Worm (Caenorhabditis elegans): Measurements from ENCODE around the gene T07E3.2.
A peak's percentile ranks its signal among the peaks of the same experiment; 100 is the strongest.

T07E3.2 gene

DNA sequence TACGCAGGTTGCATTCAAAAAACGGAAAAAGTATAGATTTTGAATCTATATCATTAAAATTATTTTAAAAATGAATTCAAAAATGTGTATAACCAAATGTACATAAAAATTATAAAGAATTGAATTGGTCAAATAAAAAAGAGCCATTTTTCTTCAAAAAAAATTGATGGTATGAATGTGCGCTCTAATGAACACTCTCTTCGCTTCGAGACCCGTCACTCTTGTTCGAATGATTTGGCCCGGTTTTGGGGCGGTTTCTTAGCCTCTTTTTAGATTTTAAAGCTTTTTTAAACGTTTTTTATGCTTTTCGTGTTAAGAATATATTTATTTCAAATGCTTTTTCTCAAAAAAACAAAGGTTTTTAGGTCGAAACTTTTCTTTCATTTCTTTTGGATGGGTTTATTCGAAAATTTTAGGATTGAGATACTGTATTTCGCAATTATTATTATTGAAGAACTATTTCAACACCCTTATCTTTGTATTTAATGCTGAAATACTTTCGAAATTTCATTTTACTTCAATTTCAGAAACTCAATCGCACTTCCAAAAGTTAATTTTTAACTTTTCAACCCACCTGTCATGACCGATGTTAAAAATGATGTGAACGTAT, 23.2 kb downstream of the T07E3.2 start, which contains the start of gene inf-1 (continued):
- TF ChIP-seq F49E8.2 (tag; optimal IDR thresholded peaks at IDR 0.05; ENCODE audit: insufficient read depth) (no peak), pbrm-1 (GFP tag; IDR thresholded peaks at IDR 0.05) (no peak), nhr-27 (tag; optimal IDR thresholded peaks at IDR 0.05) (no peak), ztf-28 (GFP tag; IDR thresholded peaks at IDR 0.05) (no peak), F37B4.10 (GFP tag; IDR thresholded peaks at IDR 0.05) (no peak), lsy-27 (tag; optimal IDR thresholded peaks at IDR 0.05; ENCODE audit: borderline replicate concordance, insufficient read depth) (no peak), ccch-3 (GFP tag; optimal IDR thresholded peaks at IDR 0.05) (no peak), tbp1 (GFP tag; optimal IDR thresholded peaks at IDR 0.05) (no peak), T07F8.4 (tag; optimal IDR thresholded peaks at IDR 0.05) (no peak), F23B12.7 (tag; optimal IDR thresholded peaks at IDR 0.05; ENCODE audit: insufficient read depth) (peak; percentile 51), madf-8 (GFP tag; conservative IDR thresholded peaks at IDR 0.05) (no peak), let-607 (tag; optimal IDR thresholded peaks at IDR 0.05) (no peak), F57A8.1 (GFP tag; optimal IDR thresholded peaks at IDR 0.05) (no peak), hrde-1 (tag; optimal IDR thresholded peaks at IDR 0.05; ENCODE audit: borderline replicate concordance) (no peak), unc-130 (GFP tag; optimal IDR thresholded peaks at IDR 0.05) (no peak), lin-54 (GFP tag; optimal IDR thresholded peaks at IDR 0.05) (peak; percentile 18), xnd-1 (tag; optimal IDR thresholded peaks at IDR 0.05) (no peak), snpc-1.1 (tag; optimal IDR thresholded peaks at IDR 0.05; ENCODE audit: insufficient read depth) (peak; percentile 5), rcor-1 (GFP tag; IDR thresholded peaks at IDR 0.05) (no peak), ztf-22 (GFP tag; optimal IDR thresholded peaks at IDR 0.05) (no peak), ama-1 (optimal IDR thresholded peaks at IDR 0.05) (no peak), ama-1 (GFP tag; optimal IDR thresholded peaks at IDR 0.05) (no peak), C17E4.6 (GFP tag; IDR thresholded peaks at IDR 0.05) (no peak), K11D2.4 (GFP tag; IDR thresholded peaks at IDR 0.05) (no peak), snpc-1.3 (tag; optimal IDR thresholded peaks at IDR 0.05; ENCODE audit: insufficient read depth) (peak; percentile 28), B0261.1 (tag; optimal IDR thresholded peaks at IDR 0.05) (no peak), fkh-3 (tag; optimal IDR thresholded peaks at IDR 0.05) (no peak), F57C9.4 (tag; optimal IDR thresholded peaks at IDR 0.05) (no peak), dpl-1 (GFP tag; optimal IDR thresholded peaks at IDR 0.05) (peak; percentile 46), cebp-1 (GFP tag; IDR thresholded peaks at IDR 0.05) (peak; percentile 68; the same call in 1 of the 2 replicates), cebp-1 (tag; optimal IDR thresholded peaks at IDR 0.05) (peak; percentile 95)

ce11 chrIII:6931896-6932295, 25.4 kb downstream of the T07E3.2 start, which contains the start of gene byn-1:
Gene byn-1 (plus strand): TSS chrIII:6932001.
- TF ChIP-seq snpc-1.3 (tag; optimal IDR thresholded peaks at IDR 0.05; ENCODE audit: insufficient read depth): peak; percentile 12
- TF ChIP-seq snpc-4 (GFP tag; optimal IDR thresholded peaks at IDR 0.05): no peak
- peak in 1 of 4 experiments; percentile 26 for TF ChIP-seq snpc-4 (tag; optimal IDR thresholded peaks at IDR 0.05)
- TF ChIP-seq Y53G8AR.9 (GFP tag; conservative IDR thresholded peaks at IDR 0.05): 0 out of 2 replicates have a peak, but pooled peaks have one; percentile 50
- peak; percentile 76 for TF ChIP-seq fkh-3 (tag; optimal IDR thresholded peaks at IDR 0.05)
- peak; percentile 24 for TF ChIP-seq lin-54 (GFP tag; optimal IDR thresholded peaks at IDR 0.05)
- TF ChIP-seq snpc-3.4 (tag; optimal IDR thresholded peaks at IDR 0.05): peak; percentile 32
- peak; percentile 46 for TF ChIP-seq hrde-1 (tag; optimal IDR thresholded peaks at IDR 0.05; ENCODE audit: borderline replicate concordance)
- TF ChIP-seq madf-3 (GFP tag; IDR thresholded peaks at IDR 0.05): no peak
- TF ChIP-seq ama-1 (optimal IDR thresholded peaks at IDR 0.05): no peak
- TF ChIP-seq ama-1 (GFP tag; optimal IDR thresholded peaks at IDR 0.05): peak in 1 of 2 experiments; percentile 26
- no peak for TF ChIP-seq zim-3 (tag; optimal IDR thresholded peaks at IDR 0.05)
- peak; percentile 32 for TF ChIP-seq athp-1 (tag; optimal IDR thresholded peaks at IDR 0.05)
- no peak for TF ChIP-seq cebp-2 (GFP tag; IDR thresholded peaks at IDR 0.05)
- TF ChIP-seq repo-1 (tag; optimal IDR thresholded peaks at IDR 0.05): peak; percentile 5
- no peak for TF ChIP-seq F52B5.7 (tag; optimal IDR thresholded peaks at IDR 0.05)
- peak; percentile 33 for TF ChIP-seq atf-7 (tag; optimal IDR thresholded peaks at IDR 0.05)
- TF ChIP-seq snpc-1.1 (tag; optimal IDR thresholded peaks at IDR 0.05; ENCODE audit: insufficient read depth): peak; percentile 9
- peak; percentile 56 for TF ChIP-seq madf-6 (GFP tag; IDR thresholded peaks at IDR 0.05)
- peak; percentile 25 for TF ChIP-seq dpff-1 (tag; optimal IDR thresholded peaks at IDR 0.05)
- peak; percentile 82 for TF ChIP-seq B0336.3 (GFP tag; IDR thresholded peaks at IDR 0.05)
- TF ChIP-seq mcd-1 (GFP tag; IDR thresholded peaks at IDR 0.05): peak; percentile 25; the same call in 1 of the 2 replicates
- TF ChIP-seq T07F8.4 (tag; optimal IDR thresholded peaks at IDR 0.05): no peak

Measured in whole organism, young adult.